Worm (Caenorhabditis elegans) whole organism, L3 larva: ENCODE measurements around the gene srlf-12.

ENCODE experiments used
- R02D3.7 ChIP-seq: fragments of 150-350 bp; optimal IDR thresholded peaks from 2 replicates; lab custom pipeline; 2014; ENCODE audit warnings: missing biosample characterization, missing genetic modification characterization
- aly-2 ChIP-seq: fragments of 150-350 bp; optimal IDR thresholded peaks from 2 replicates; lab custom pipeline; 2014; ENCODE audit warnings: missing biosample characterization, missing genetic modification characterization
- ceh-28 ChIP-seq: fragments of 150-350 bp; optimal IDR thresholded peaks from 2 replicates; lab custom pipeline; 2014; ENCODE audit warnings: missing biosample characterization, missing genetic modification reagents, missing genetic modification characterization
- ceh-9 ChIP-seq: sonication (generic microtip); optimal IDR thresholded peaks from 2 replicates; lab custom pipeline; 2018; ENCODE audit warnings: missing biosample characterization, missing genetic modification characterization
- daf-12 ChIP-seq: fragments of 150-350 bp; optimal IDR thresholded peaks from 2 replicates; lab custom pipeline; 2014; ENCODE audit warnings: missing biosample characterization, missing genetic modification reagents, missing genetic modification characterization
- egl-27 ChIP-seq: sonication (generic microtip); optimal IDR thresholded peaks from 4 replicates; lab custom pipeline; 2017; ENCODE audit warnings: missing biosample characterization, missing genetic modification reagents, missing genetic modification characterization
- egl-5 ChIP-seq: fragments of 150-350 bp; optimal IDR thresholded peaks from 2 replicates; lab custom pipeline; 2017; ENCODE audit warnings: missing biosample characterization, missing genetic modification reagents, missing genetic modification characterization, inconsistent platforms
- elt-2 ChIP-seq: sonication (generic microtip); optimal IDR thresholded peaks from 2 replicates; lab custom pipeline; 2016; ENCODE audit warnings: missing genetic modification reagents, mild to moderate bottlenecking, missing genetic modification characterization, missing compliant biosample characterization
- elt-3 ChIP-seq, 3 experiments: fragments of 150-350 bp in 1 of 3; sonication (generic microtip) in 2 of 3; optimal IDR thresholded peaks; 2 replicates in 2 of 3; 4 replicates in 1 of 3; lab custom pipeline; 2014 to 2017; ENCODE audit warnings: missing biosample characterization in 3 of 3, missing genetic modification characterization in 3 of 3
- eor-1 ChIP-seq, 2 experiments: fragments of 150-350 bp; optimal IDR thresholded peaks; 2 replicates each; lab custom pipeline; 2014 to 2018; ENCODE audit warnings: missing biosample characterization in 2 of 2, missing genetic modification characterization in 2 of 2
- fkh-10 ChIP-seq: sonication (generic microtip); optimal IDR thresholded peaks from 2 replicates; lab custom pipeline; 2017; ENCODE audit warnings: missing biosample characterization, missing genetic modification reagents, missing genetic modification characterization
- fos-1 ChIP-seq: fragments of 150-350 bp; optimal IDR thresholded peaks from 2 replicates; lab custom pipeline; 2014; ENCODE audit warnings: missing biosample characterization, missing genetic modification characterization
- hmg-11 ChIP-seq: sonication (generic microtip); optimal IDR thresholded peaks from 2 replicates; lab custom pipeline; 2016; ENCODE audit warnings: missing genetic modification characterization, missing compliant biosample characterization
- lin-15B ChIP-seq: fragments of 150-350 bp; optimal IDR thresholded peaks from 2 replicates; lab custom pipeline; 2014; ENCODE audit warnings: missing biosample characterization, missing genetic modification characterization
- lin-39 ChIP-seq: fragments of 150-350 bp; optimal IDR thresholded peaks from 2 replicates; lab custom pipeline; 2018; ENCODE audit warnings: missing biosample characterization, missing genetic modification reagents, missing genetic modification characterization
- mdl-1 ChIP-seq: fragments of 150-350 bp; optimal IDR thresholded peaks from 2 replicates; lab custom pipeline; 2014; ENCODE audit warnings: missing biosample characterization, missing genetic modification characterization
- mml-1 ChIP-seq: fragments of 150-350 bp; sonication (generic microtip); optimal IDR thresholded peaks from 3 replicates; lab custom pipeline; 2014; ENCODE audit warnings: missing biosample characterization, missing genetic modification characterization
- nfya-1 ChIP-seq: sonication (generic microtip); optimal IDR thresholded peaks from 2 replicates; lab custom pipeline; 2017; ENCODE audit warnings: missing genetic modification characterization, mild to moderate bottlenecking, missing compliant biosample characterization, antibody characterized with exemption, moderate library complexity; ENCODE audit not compliant: insufficient read depth
- nhr-12 ChIP-seq: fragments of 150-350 bp; optimal IDR thresholded peaks from 2 replicates; lab custom pipeline; 2014; ENCODE audit warnings: missing biosample characterization, missing genetic modification characterization
- nhr-237 ChIP-seq: fragments of 150-350 bp; optimal IDR thresholded peaks from 2 replicates; lab custom pipeline; 2014; ENCODE audit warnings: missing biosample characterization, missing genetic modification characterization
- nhr-28 ChIP-seq: fragments of 150-350 bp; optimal IDR thresholded peaks from 2 replicates; lab custom pipeline; 2014; ENCODE audit warnings: missing biosample characterization, missing genetic modification characterization
- nhr-67 ChIP-seq: fragments of 150-350 bp; optimal IDR thresholded peaks from 2 replicates; lab custom pipeline; 2014; ENCODE audit warnings: missing biosample characterization, missing genetic modification characterization
- nhr-76 ChIP-seq: fragments of 150-350 bp; sonication (generic microtip); optimal IDR thresholded peaks from 5 replicates; lab custom pipeline; 2014; ENCODE audit warnings: missing biosample characterization, missing genetic modification characterization
- pha-4 ChIP-seq: fragments of 150-350 bp; optimal IDR thresholded peaks from 2 replicates; lab custom pipeline; 2014; ENCODE audit warnings: missing biosample characterization, missing genetic modification reagents, missing genetic modification characterization
- skn-1 ChIP-seq: fragments of 150-350 bp; optimal IDR thresholded peaks from 2 replicates; lab custom pipeline; 2014; ENCODE audit warnings: missing biosample characterization, missing genetic modification characterization
- snpc-4 ChIP-seq: fragments of 150-350 bp; optimal IDR thresholded peaks from 2 replicates; lab custom pipeline; 2014; ENCODE audit warnings: missing biosample characterization, missing genetic modification characterization
- tbx-2 ChIP-seq: sonication (generic microtip); optimal IDR thresholded peaks from 2 replicates; lab custom pipeline; 2016; ENCODE audit warnings: mild to moderate bottlenecking, missing genetic modification characterization, missing compliant biosample characterization
- unc-39 ChIP-seq: sonication (generic microtip); optimal IDR thresholded peaks from 4 replicates; lab custom pipeline; 2017; ENCODE audit warnings: missing biosample characterization, missing genetic modification characterization
- zag-1 ChIP-seq: fragments of 150-350 bp; optimal IDR thresholded peaks from 2 replicates; lab custom pipeline; 2014; ENCODE audit warnings: missing biosample characterization, missing genetic modification characterization
- ztf-11 ChIP-seq: fragments of 150-350 bp; optimal IDR thresholded peaks from 2 replicates; lab custom pipeline; 2014; ENCODE audit warnings: missing biosample characterization, missing genetic modification characterization
- ztf-4 ChIP-seq: fragments of 150-350 bp; optimal IDR thresholded peaks from 2 replicates; lab custom pipeline; 2014; ENCODE audit warnings: missing biosample characterization, missing genetic modification characterization

The srlf-12 gene

DNA sequence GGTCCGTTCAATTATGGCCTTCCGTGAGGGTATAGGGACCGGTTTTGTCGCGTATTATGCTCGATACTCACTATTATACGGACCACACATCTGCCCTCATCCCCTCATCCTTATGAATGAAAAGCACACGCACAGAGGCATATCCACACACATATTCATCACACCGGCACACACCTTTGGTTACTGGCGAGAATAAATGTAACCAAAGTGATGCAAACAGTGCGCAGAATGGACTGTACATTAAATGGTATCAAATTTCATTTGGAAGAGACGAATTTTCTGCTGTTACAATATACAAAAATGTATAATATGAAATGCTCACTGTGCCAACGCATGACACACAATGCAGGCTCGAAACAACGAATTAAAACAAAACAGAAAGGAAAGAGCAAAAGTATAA lies 22.3 kb downstream of the srlf-12 start:
- TF ChIP-seq snpc-4 (tag; lab: Kevin White, UChicago) (no peak), nhr-12 (tag; lab: Kevin White, UChicago) (no peak), mdl-1 (tag; lab: Kevin White, UChicago) (no peak), elt-3 (tag; optimal IDR thresholded peaks at IDR 0.05; lab: Kevin White, UChicago) (no peak), nhr-67 (tag; lab: Kevin White, UChicago) (no peak), skn-1 (tag; lab: Kevin White, UChicago) (no peak), egl-27 (tag; lab: Kevin White, UChicago) (no peak), ceh-9 (tag; lab: Kevin White, UChicago) (no peak), nhr-76 (tag; lab: Kevin White, UChicago) (no peak), fkh-10 (GFP tag; lab: Kevin White, UChicago) (no peak), unc-39 (no peak), lin-15B (tag; lab: Kevin White, UChicago) (no peak), hmg-11 (tag; lab: Kevin White, UChicago) (no peak), ztf-4 (no peak)
- TF ChIP-seq, all 47 proteins: peak for 0

DNA sequence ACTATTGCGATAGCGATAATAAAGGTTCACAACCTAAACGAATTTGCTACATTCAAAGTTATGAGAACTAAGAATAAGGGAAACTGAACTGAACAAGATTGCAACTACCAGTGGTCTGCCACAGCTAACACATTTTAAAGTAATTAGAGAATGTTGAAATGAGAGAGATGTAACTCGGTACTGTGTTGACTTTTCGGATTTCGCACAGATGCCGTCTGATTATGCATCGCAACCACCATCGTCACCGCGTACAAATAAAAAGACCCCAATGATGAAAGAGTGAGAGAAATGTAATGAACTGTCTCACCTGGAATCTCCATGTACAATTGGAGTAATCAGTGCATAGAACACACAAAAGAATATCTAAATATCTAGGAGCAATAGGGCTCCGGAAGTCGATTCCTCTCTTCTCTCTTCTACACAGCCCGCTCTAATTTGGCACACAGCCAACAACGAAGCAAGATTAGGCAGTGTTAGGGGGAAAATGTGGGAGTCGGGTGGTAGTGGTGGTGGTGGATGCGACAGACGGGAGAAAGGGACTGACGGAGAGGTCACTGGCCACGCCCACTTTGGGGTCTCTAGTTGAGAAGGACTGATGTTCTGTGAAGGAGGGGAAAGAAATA lies 23.2 kb downstream of the srlf-12 start, which contains the start of gene F13E9.11:
TSS of gene F13E9.11 (minus strand) at position 507 of the 623 bp plus-strand sequence.
- no peak for TF ChIP-seq ceh-28
- TF ChIP-seq ztf-11 (tag; lab: Kevin White, UChicago), result no peak
- TF ChIP-seq daf-12 (tag; lab: Kevin White, UChicago), result no peak
- no peak for TF ChIP-seq nhr-76 (tag; lab: Kevin White, UChicago)
- TF ChIP-seq nhr-12 (tag; lab: Kevin White, UChicago), result no peak
- peak; percentile 35 for TF ChIP-seq nfya-1 (tag; lab: Kevin White, UChicago)
- TF ChIP-seq aly-2, result no peak
- TF ChIP-seq nhr-237, result no peak
- TF ChIP-seq R02D3.7 (tag; lab: Kevin White, UChicago), result no peak
- peak; percentile 8 for TF ChIP-seq hmg-11 (tag; lab: Kevin White, UChicago)
- TF ChIP-seq egl-27 (tag; lab: Kevin White, UChicago), result no peak
- TF ChIP-seq ceh-9 (tag; lab: Kevin White, UChicago), result no peak

DNA sequence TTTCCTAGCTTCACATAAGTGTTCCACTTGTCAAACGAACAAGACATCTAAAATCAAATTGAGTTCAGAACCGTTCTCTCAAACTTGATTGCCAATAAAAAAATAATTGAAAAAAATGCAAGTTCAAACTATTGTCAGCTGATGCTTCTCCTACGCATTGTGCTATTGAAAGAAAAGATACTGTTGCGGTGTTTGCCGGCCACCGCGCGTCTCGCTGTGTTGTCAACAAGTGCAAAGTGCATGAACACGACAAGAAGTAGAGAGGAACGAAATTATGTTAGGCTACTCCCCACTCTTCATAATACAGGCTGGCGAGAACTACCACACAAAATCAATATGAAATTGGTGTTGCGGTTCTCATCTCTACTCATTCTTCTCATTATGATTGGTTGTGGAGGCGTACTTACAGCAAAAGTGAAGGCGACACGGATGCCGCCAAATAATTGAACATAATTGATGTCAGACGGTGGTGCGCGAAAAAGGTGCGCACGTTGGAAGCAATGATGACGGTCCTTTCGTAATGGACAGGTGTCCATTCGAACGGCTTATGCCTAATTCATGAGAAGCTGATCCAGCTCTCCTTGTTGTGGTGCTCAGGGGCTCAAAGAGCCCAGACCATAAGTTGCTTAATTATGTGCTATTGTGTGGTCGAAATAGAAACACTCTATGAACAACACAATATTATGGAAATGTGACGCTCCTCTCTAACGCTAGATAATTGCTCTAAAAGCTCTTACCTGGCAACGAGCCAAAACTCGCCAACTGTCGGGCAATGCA lies 24.3 kb downstream of the srlf-12 start:
- TF ChIP-seq tbx-2 (tag; lab: Kevin White, UChicago), result no peak
- TF ChIP-seq nhr-28 (tag; lab: Kevin White, UChicago), result no peak
- TF ChIP-seq pha-4, result peak; percentile 68
- no peak for TF ChIP-seq lin-15B (tag; lab: Kevin White, UChicago)
- TF ChIP-seq nhr-76 (tag; lab: Kevin White, UChicago), result no peak

DNA sequence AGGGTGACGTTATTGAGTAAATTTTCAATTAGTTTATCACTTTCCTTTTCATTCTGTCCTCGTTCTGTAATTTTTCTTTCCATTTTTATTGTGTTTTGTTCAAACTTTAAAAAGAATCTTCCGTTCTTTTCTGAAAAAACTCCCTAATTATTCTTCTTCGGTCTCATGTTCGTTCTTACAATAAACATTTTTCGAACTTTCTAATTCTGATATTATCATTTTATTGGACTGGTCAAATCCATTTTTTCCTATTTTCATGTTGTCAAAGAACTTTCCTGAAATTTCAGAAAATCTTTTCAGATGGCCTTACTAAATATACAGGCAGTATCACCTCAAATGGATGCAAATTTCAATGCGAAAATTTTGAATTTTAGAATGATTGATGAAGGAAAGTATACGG lies 27.9 kb downstream of the srlf-12 start, which contains the start of gene nish-1:
TSS of gene nish-1 (plus strand) at position 301 of the 400 bp plus-strand sequence.
- TF ChIP-seq egl-5 (no peak), pha-4 (no peak), ztf-11 (tag; lab: Kevin White, UChicago) (no peak), lin-15B (tag; lab: Kevin White, UChicago) (no peak), fos-1 (tag; lab: Kevin White, UChicago) (no peak), nhr-237 (no peak), mml-1 (tag; lab: Kevin White, UChicago) (no peak), ceh-9 (tag; lab: Kevin White, UChicago) (no peak), lin-39 (tag; lab: Kevin White, UChicago) (no peak), elt-2 (tag; lab: Kevin White, UChicago) (no peak), nhr-28 (tag; lab: Kevin White, UChicago) (no peak), eor-1 (tag; optimal IDR thresholded peaks at IDR 0.05; lab: Kevin White, UChicago) (no peak), hmg-11 (tag; lab: Kevin White, UChicago) (no peak)

DNA sequence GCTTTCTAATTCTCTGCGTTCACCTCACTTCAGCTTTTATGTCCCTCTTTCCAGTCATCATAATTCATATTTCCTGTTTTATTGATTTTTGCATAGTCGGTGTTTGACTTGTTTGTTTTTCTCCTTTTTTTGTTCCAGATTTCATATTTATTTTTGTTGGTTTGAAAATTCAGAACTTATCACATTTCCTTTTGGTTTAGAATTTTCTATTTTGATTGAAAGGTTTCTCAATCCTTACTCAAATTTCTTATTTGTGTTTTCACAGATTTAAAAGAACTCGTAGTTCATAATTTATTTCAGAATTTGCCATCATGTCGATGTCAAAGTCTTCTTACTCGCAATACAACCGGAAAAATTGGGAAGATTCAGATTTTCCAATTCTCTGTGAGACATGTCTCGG lies 30.8 kb downstream of the srlf-12 start, which contains the start of gene rbm-22:
TSS of gene rbm-22 (plus strand) at position 301 of the 400 bp plus-strand sequence.
- TF ChIP-seq ceh-28 (peak; percentile 16), zag-1 (tag; lab: Kevin White, UChicago) (no peak), mml-1 (tag; lab: Kevin White, UChicago) (no peak), snpc-4 (tag; lab: Kevin White, UChicago) (no peak), nhr-76 (tag; lab: Kevin White, UChicago) (no peak)
